Fruit fly (Drosophila melanogaster) whole organism, embryonic: Measurements from ENCODE around the gene CG2006.

Source experiments
- CG10321 ChIP-seq: fragments of 200-800 bp; sonication (Bioruptor generic); IDR thresholded peaks from 2 replicates; pipeline ENCODE4 v1.3.6; 2022; ENCODE audit warnings: missing biosample characterization, missing genetic modification characterization
- CG12659 ChIP-seq: fragments of 200-800 bp; sonication (Bioruptor generic); optimal IDR thresholded peaks from 3 replicates; lab custom pipeline; 2017; ENCODE audit warnings: mild to moderate bottlenecking, missing biosample characterization, missing genetic modification reagents, missing genetic modification characterization
- CG12769 ChIP-seq: fragments of 200-800 bp; sonication (Bioruptor generic); optimal IDR thresholded peaks from 2 replicates; lab custom pipeline; 2019; ENCODE audit warnings: missing biosample characterization, mild to moderate bottlenecking, missing genetic modification characterization, moderate library complexity
- CG12942 ChIP-seq: fragments of 200-800 bp; sonication (Bioruptor generic); optimal IDR thresholded peaks from 3 replicates; lab custom pipeline; 2016; ENCODE audit warnings: missing biosample characterization, missing genetic modification characterization
- CG14441 ChIP-seq: fragments of 200-800 bp; sonication (Bioruptor generic); IDR thresholded peaks from 2 replicates; pipeline ENCODE4 v1.3.6; 2022; ENCODE audit warnings: missing biosample characterization, missing genetic modification characterization
- CG15601 ChIP-seq: fragments of 200-800 bp; sonication (Bioruptor generic); optimal IDR thresholded peaks from 3 replicates; lab custom pipeline; 2019; ENCODE audit warnings: missing biosample characterization, mild to moderate bottlenecking, missing genetic modification characterization, moderate library complexity
- CG2129 ChIP-seq: fragments of 200-800 bp; sonication (Bioruptor generic); IDR thresholded peaks from 2 replicates; pipeline ENCODE4 v1.3.6; 2022; ENCODE audit warnings: missing biosample characterization, missing genetic modification characterization; ENCODE audit not compliant: partially characterized antibody
- CG2889 ChIP-seq: fragments of 200-800 bp; sonication (Bioruptor generic); IDR thresholded peaks from 3 replicates; pipeline ENCODE4 v1.3.6; 2022; ENCODE audit warnings: missing biosample characterization, missing genetic modification characterization
- CG33213 ChIP-seq: fragments of 200-800 bp; sonication (Bioruptor generic); optimal IDR thresholded peaks from 3 replicates; lab custom pipeline; 2016; ENCODE audit warnings: missing biosample characterization, missing genetic modification characterization
- CG5180 ChIP-seq: fragments of 200-800 bp; sonication (Bioruptor generic); optimal IDR thresholded peaks from 3 replicates; lab custom pipeline; 2017; ENCODE audit warnings: missing biosample characterization, missing genetic modification characterization, mild to moderate bottlenecking, moderate library complexity, missing genetic modification reagents
- CG6175 ChIP-seq: fragments of 200-800 bp; sonication (Bioruptor generic); IDR thresholded peaks from 3 replicates; pipeline ENCODE4 v1.3.6; 2022; ENCODE audit warnings: missing biosample characterization, missing genetic modification characterization
- CG6654 ChIP-seq: fragments of 200-800 bp; sonication (Bioruptor generic); optimal IDR thresholded peaks from 2 replicates; lab custom pipeline; 2017; ENCODE audit warnings: missing biosample characterization, mild to moderate bottlenecking, missing genetic modification characterization
- CG6813 ChIP-seq: fragments of 200-800 bp; sonication (Bioruptor generic); optimal IDR thresholded peaks from 2 replicates; lab custom pipeline; 2017; ENCODE audit warnings: missing biosample characterization, missing genetic modification characterization, mild to moderate bottlenecking, moderate library complexity, missing genetic modification reagents
- CG7357 ChIP-seq: fragments of 200-800 bp; sonication (Bioruptor generic); IDR thresholded peaks from 3 replicates; pipeline ENCODE4 v1.3.6; 2022; ENCODE audit warnings: missing biosample characterization, missing genetic modification characterization
- CG7839 ChIP-seq: fragments of 200-800 bp; sonication (Bioruptor generic); optimal IDR thresholded peaks from 3 replicates; lab custom pipeline; 2018; ENCODE audit warnings: missing biosample characterization, mild to moderate bottlenecking, missing genetic modification characterization, moderate library complexity
- CG7928 ChIP-seq: fragments of 200-800 bp; sonication (Bioruptor generic); optimal IDR thresholded peaks from 2 replicates; lab custom pipeline; 2017; ENCODE audit warnings: missing biosample characterization, mild to moderate bottlenecking, missing genetic modification characterization
- CG7963 ChIP-seq: fragments of 200-800 bp; sonication (Bioruptor generic); IDR thresholded peaks from 3 replicates; pipeline ENCODE4 v1.3.6; 2022; ENCODE audit warnings: missing biosample characterization, missing genetic modification characterization; ENCODE audit not compliant: partially characterized antibody
- CG8924 ChIP-seq: fragments of 200-800 bp; optimal IDR thresholded peaks from 3 replicates; lab custom pipeline; 2019; ENCODE audit warnings: missing biosample characterization, mild to moderate bottlenecking, missing genetic modification characterization, moderate library complexity
- CG8944 ChIP-seq: fragments of 200-800 bp; sonication (Bioruptor generic); optimal IDR thresholded peaks from 3 replicates; lab custom pipeline; 2016; ENCODE audit warnings: missing biosample characterization, missing genetic modification characterization
- CG9876 ChIP-seq: fragments of 200-800 bp; sonication (Bioruptor generic); optimal IDR thresholded peaks from 2 replicates; lab custom pipeline; 2016; ENCODE audit warnings: missing biosample characterization, missing genetic modification characterization
- CrebB ChIP-seq: fragments of 200-800 bp; sonication (Bioruptor generic); optimal IDR thresholded peaks from 3 replicates; lab custom pipeline; 2018; ENCODE audit warnings: missing biosample characterization, mild to moderate bottlenecking, missing genetic modification characterization
- Elba2 ChIP-seq: fragments of 200-800 bp; sonication (Bioruptor generic); optimal IDR thresholded peaks from 3 replicates; lab custom pipeline; 2016; ENCODE audit warnings: missing biosample characterization, missing genetic modification characterization
- HLH4C ChIP-seq: fragments of 200-800 bp; sonication (Bioruptor generic); IDR thresholded peaks from 3 replicates; pipeline ENCODE4 v1.3.6; 2022; ENCODE audit warnings: missing biosample characterization, missing genetic modification characterization; ENCODE audit not compliant: partially characterized antibody
- HLHmδ ChIP-seq: fragments of 200-800 bp; sonication (Bioruptor generic); optimal IDR thresholded peaks from 2 replicates; lab custom pipeline; 2018; ENCODE audit warnings: missing biosample characterization, mild to moderate bottlenecking, missing genetic modification characterization, moderate library complexity
- Hey ChIP-seq: fragments of 200-800 bp; sonication (Bioruptor generic); optimal IDR thresholded peaks from 3 replicates; lab custom pipeline; 2018; ENCODE audit warnings: missing biosample characterization, mild to moderate bottlenecking, missing genetic modification characterization
- HmgZ ChIP-seq: fragments of 200-800 bp; sonication (Bioruptor generic); optimal IDR thresholded peaks from 2 replicates; lab custom pipeline; 2018; ENCODE audit warnings: missing biosample characterization, mild to moderate bottlenecking, missing genetic modification characterization
- Hr51 ChIP-seq, 2 experiments: fragments of 200-800 bp; sonication (Bioruptor generic); optimal IDR thresholded peaks; 2 replicates in 1 of 2; 3 replicates in 1 of 2; lab custom pipeline; 2016 to 2018; ENCODE audit warnings: missing biosample characterization in 2 of 2, missing genetic modification characterization in 2 of 2, mild to moderate bottlenecking in 1 of 2, moderate library complexity in 1 of 2
- Lpt ChIP-seq: fragments of >200 bp; optimal IDR thresholded peaks from 2 replicates; lab custom pipeline; 2018; ENCODE audit warnings: missing biosample characterization, missing genetic modification characterization
- Optix ChIP-seq: fragments of 200-800 bp; sonication (Bioruptor generic); IDR thresholded peaks from 3 replicates; pipeline ENCODE4 v1.3.6; 2022; ENCODE audit warnings: missing biosample characterization, missing genetic modification characterization
- Sox102F ChIP-seq: fragments of 200-800 bp; sonication (Bioruptor generic); optimal IDR thresholded peaks from 2 replicates; lab custom pipeline; 2018; ENCODE audit warnings: missing biosample characterization, mild to moderate bottlenecking, missing genetic modification characterization, moderate library complexity
- aop ChIP-seq: fragments of 200-800 bp; sonication (Bioruptor generic); IDR thresholded peaks from 2 replicates; pipeline ENCODE4 v1.3.6; 2022; ENCODE audit warnings: missing biosample characterization, missing genetic modification characterization
- ara ChIP-seq: fragments of 200-800 bp; sonication (Bioruptor generic); IDR thresholded peaks from 2 replicates; pipeline ENCODE4 v1.3.6; 2022; ENCODE audit warnings: missing biosample characterization, missing genetic modification characterization
- bab2 ChIP-seq: fragments of 200-800 bp; sonication (Bioruptor generic); optimal IDR thresholded peaks from 2 replicates; lab custom pipeline; 2016; ENCODE audit warnings: missing biosample characterization, missing genetic modification characterization
- br ChIP-seq: fragments of >200 bp; optimal IDR thresholded peaks from 2 replicates; lab custom pipeline; 2017
- caup ChIP-seq: fragments of 200-800 bp; sonication (Bioruptor generic); optimal IDR thresholded peaks from 3 replicates; lab custom pipeline; 2017; ENCODE audit warnings: missing biosample characterization, mild to moderate bottlenecking, missing genetic modification characterization, moderate library complexity; ENCODE audit not compliant: severe bottlenecking
- chif ChIP-seq, 2 experiments: fragments of 200-800 bp; sonication (Bioruptor generic); optimal IDR thresholded peaks; 3 replicates each; lab custom pipeline; 2016; ENCODE audit warnings: missing biosample characterization in 2 of 2, missing genetic modification characterization in 2 of 2
- chinmo ChIP-seq: fragments of 200-800 bp; sonication (Bioruptor generic); IDR thresholded peaks from 4 replicates; pipeline ENCODE4 v1.3.6; 2022; ENCODE audit warnings: missing biosample characterization, missing genetic modification characterization; ENCODE audit not compliant: partially characterized antibody
- chn ChIP-seq: fragments of 200-800 bp; sonication (Bioruptor generic); optimal IDR thresholded peaks from 2 replicates; lab custom pipeline; 2016; ENCODE audit warnings: missing biosample characterization, missing genetic modification characterization
- fru ChIP-seq: fragments of >200 bp; optimal IDR thresholded peaks from 2 replicates; lab custom pipeline; 2017
- lilli ChIP-seq: fragments of 200-800 bp; sonication (Bioruptor generic); optimal IDR thresholded peaks from 3 replicates; lab custom pipeline; 2016; ENCODE audit warnings: missing biosample characterization, missing genetic modification characterization
- lmd ChIP-seq: fragments of 200-800 bp; sonication (Bioruptor generic); IDR thresholded peaks from 2 replicates; pipeline ENCODE4 v1.3.6; 2022; ENCODE audit warnings: missing biosample characterization, missing genetic modification characterization
- maf-S ChIP-seq: fragments of 200-800 bp; sonication (Bioruptor generic); optimal IDR thresholded peaks from 2 replicates; lab custom pipeline; 2016; ENCODE audit warnings: missing biosample characterization, missing genetic modification characterization
- onecut ChIP-seq: fragments of 200-800 bp; sonication (Bioruptor generic); IDR thresholded peaks from 2 replicates; pipeline ENCODE4 v1.3.6; 2022; ENCODE audit warnings: missing biosample characterization, missing genetic modification characterization
- schlank ChIP-seq: fragments of 200-800 bp; sonication (Bioruptor generic); optimal IDR thresholded peaks from 2 replicates; lab custom pipeline; 2018; ENCODE audit warnings: missing biosample characterization, mild to moderate bottlenecking, missing genetic modification characterization
- sim ChIP-seq: fragments of 200-800 bp; sonication (Bioruptor generic); IDR thresholded peaks from 2 replicates; pipeline ENCODE4 v1.3.6; 2022; ENCODE audit warnings: missing biosample characterization, missing genetic modification characterization
- tap ChIP-seq: fragments of 200-800 bp; optimal IDR thresholded peaks from 3 replicates; lab custom pipeline; 2019; ENCODE audit warnings: missing biosample characterization, mild to moderate bottlenecking, missing genetic modification characterization, moderate library complexity
- tx ChIP-seq: fragments of 200-800 bp; sonication (Bioruptor generic); optimal IDR thresholded peaks from 2 replicates; lab custom pipeline; 2016; ENCODE audit warnings: missing biosample characterization, missing genetic modification characterization
- unc-4 ChIP-seq: fragments of 200-800 bp; sonication (Bioruptor generic); IDR thresholded peaks from 2 replicates; pipeline ENCODE4 v1.3.6; 2022; ENCODE audit warnings: missing biosample characterization, missing genetic modification characterization; ENCODE audit not compliant: partially characterized antibody
- wek ChIP-seq: fragments of 200-800 bp; sonication (Bioruptor generic); optimal IDR thresholded peaks from 3 replicates; lab custom pipeline; 2018; ENCODE audit warnings: missing biosample characterization, mild to moderate bottlenecking, missing genetic modification characterization, moderate library complexity

CG2006 gene

dm6 chr3R:29457779-29458382 is 31.4 kb upstream of the CG2006 start (continued):
- peak; percentile 44 for TF ChIP-seq CG8924
- no peak for TF ChIP-seq CrebB (tag; lab: Kevin White, UChicago)
- no peak for TF ChIP-seq CG14441 (GFP tag; lab: Robert Waterston, UW)
- TF ChIP-seq Hr51 (GFP tag; optimal IDR thresholded peaks at IDR 0.05; lab: Kevin White, UChicago): no peak
- TF ChIP-seq CG7963 (GFP tag; lab: Robert Waterston, UW): no peak

dm6 chr3R:29458689-29459136 is 30.6 kb upstream of the CG2006 start:
- no peak for TF ChIP-seq CG9876 (GFP tag; lab: Kevin White, UChicago)
- TF ChIP-seq CG12769 (tag; lab: Kevin White, UChicago): peak; percentile 36
- no peak for TF ChIP-seq Lpt (GFP tag; lab: Kevin White, UChicago)
- TF ChIP-seq Optix (GFP tag; lab: Robert Waterston, UW): no peak
- TF ChIP-seq CG6654 (GFP tag; lab: Kevin White, UChicago): no peak
- TF ChIP-seq sim: no peak
- TF ChIP-seq bab2 (GFP tag; lab: Kevin White, UChicago): peak; percentile 57
- TF ChIP-seq CG5180 (GFP tag; lab: Kevin White, UChicago): peak; percentile 18
- peak; percentile 61 for TF ChIP-seq CG7839 (tag; lab: Kevin White, UChicago)
- no peak for TF ChIP-seq aop (GFP tag; lab: Robert Waterston, UW)
- peak; percentile 2 for TF ChIP-seq CG15601 (tag; lab: Kevin White, UChicago)
- no peak for TF ChIP-seq unc-4 (GFP tag; lab: Robert Waterston, UW)
- no peak for TF ChIP-seq onecut (GFP tag; lab: Robert Waterston, UW)
- no peak for TF ChIP-seq ara (GFP tag; lab: Robert Waterston, UW)
- no peak for TF ChIP-seq CG6175
- TF ChIP-seq lilli (GFP tag; lab: Kevin White, UChicago): peak; percentile 45
- TF ChIP-seq Sox102F: peak; percentile 75
- peak; percentile 22 for TF ChIP-seq tap (tag; lab: Kevin White, UChicago)
- TF ChIP-seq wek: peak; percentile 34
- peak; percentile 22 for TF ChIP-seq CG12659 (GFP tag; lab: Kevin White, UChicago)
- TF ChIP-seq CG2889: no peak
- no peak for TF ChIP-seq br (lab: Kevin White, UChicago)
- TF ChIP-seq Elba2: no peak
- TF ChIP-seq Hey (tag; lab: Kevin White, UChicago): no peak
- no peak for TF ChIP-seq CG7928 (GFP tag; lab: Kevin White, UChicago)
- peak; percentile 66 for TF ChIP-seq HLHmδ (GFP tag; lab: Kevin White, UChicago)
- TF ChIP-seq chinmo: no peak
- TF ChIP-seq CG7357 (GFP tag; lab: Robert Waterston, UW): 0 out of 3 replicates have a peak, but pooled peaks have one; percentile 38
- no peak for TF ChIP-seq CG2129 (GFP tag; lab: Robert Waterston, UW)
- TF ChIP-seq chn (GFP tag; lab: Kevin White, UChicago): peak; percentile 43
- TF ChIP-seq HLH4C (GFP tag; lab: Robert Waterston, UW): no peak
- TF ChIP-seq tx: peak; percentile 49
- TF ChIP-seq maf-S (GFP tag; lab: Kevin White, UChicago): peak; percentile 19
- TF ChIP-seq CG33213 (GFP tag; lab: Kevin White, UChicago): no peak
- TF ChIP-seq CG12942 (GFP tag; lab: Kevin White, UChicago): peak; percentile 31
- no peak for TF ChIP-seq fru
- TF ChIP-seq CG10321 (GFP tag; lab: Robert Waterston, UW): no peak
- TF ChIP-seq CG8944: no peak
- TF ChIP-seq caup (GFP tag; lab: Kevin White, UChicago): no peak
- peak; percentile 19 for TF ChIP-seq CG6813 (GFP tag; lab: Kevin White, UChicago)
- peak; percentile 29 to 56 for TF ChIP-seq chif (GFP tag; optimal IDR thresholded peaks at IDR 0.05; lab: Kevin White, UChicago)
- no peak for TF ChIP-seq HmgZ (tag; lab: Kevin White, UChicago)
- TF ChIP-seq lmd (GFP tag; lab: Robert Waterston, UW): no peak; the same call in 1 of the 2 replicates
- TF ChIP-seq schlank: no peak
